Fruit fly (Drosophila melanogaster) whole organism, pupa: Measurements from ENCODE around the gene CG15570.

Experiments used
- CG10348 ChIP-seq: fragments of 200-800 bp; sonication (Bioruptor generic); IDR thresholded peaks from 2 replicates; pipeline ENCODE4 v1.3.6; 2022; ENCODE audit warnings: missing biosample characterization, missing genetic modification characterization
- CG12605 ChIP-seq: fragments of 200-800 bp; sonication (Bioruptor generic); IDR thresholded peaks from 2 replicates; pipeline ENCODE4 v1.3.6; 2022; ENCODE audit warnings: missing biosample characterization, missing genetic modification characterization
- CG13204 ChIP-seq: fragments of 200-800 bp; sonication (Bioruptor generic); optimal IDR thresholded peaks from 2 replicates; lab custom pipeline; 2018; ENCODE audit warnings: missing biosample characterization, mild to moderate bottlenecking, missing genetic modification characterization, moderate library complexity
- CG14655 ChIP-seq: fragments of 200-800 bp; sonication (Bioruptor generic); optimal IDR thresholded peaks from 3 replicates; lab custom pipeline; 2017; ENCODE audit warnings: mild to moderate bottlenecking, missing biosample characterization, missing genetic modification reagents, missing genetic modification characterization
- CG15710 ChIP-seq: fragments of 200-800 bp; sonication (Bioruptor generic); optimal IDR thresholded peaks from 2 replicates; lab custom pipeline; 2018; ENCODE audit warnings: missing biosample characterization, mild to moderate bottlenecking, missing genetic modification characterization, moderate library complexity
- CG17806 ChIP-seq: fragments of 200-800 bp; sonication (Bioruptor generic); optimal IDR thresholded peaks from 2 replicates; lab custom pipeline; 2018; ENCODE audit warnings: missing biosample characterization, mild to moderate bottlenecking, missing genetic modification characterization, moderate library complexity
- CG32121 ChIP-seq: fragments of 200-800 bp; sonication (Bioruptor generic); IDR thresholded peaks from 2 replicates; pipeline ENCODE4 v1.3.6; 2022; ENCODE audit warnings: missing biosample characterization, missing genetic modification characterization
- CG34367 ChIP-seq: fragments of 200-800 bp; sonication (Bioruptor generic); optimal IDR thresholded peaks from 2 replicates; lab custom pipeline; 2018; ENCODE audit warnings: missing biosample characterization, mild to moderate bottlenecking, missing genetic modification characterization
- CG4496 ChIP-seq: fragments of 200-800 bp; sonication (Bioruptor generic); IDR thresholded peaks from 3 replicates; pipeline ENCODE4 v1.3.6; 2022; ENCODE audit warnings: missing biosample characterization, missing genetic modification characterization
- CG8159 ChIP-seq: fragments of 200-800 bp; sonication (Bioruptor generic); optimal IDR thresholded peaks from 3 replicates; lab custom pipeline; 2018; ENCODE audit warnings: missing biosample characterization, mild to moderate bottlenecking, missing genetic modification characterization, moderate library complexity
- CG8301 ChIP-seq: fragments of 200-800 bp; sonication (Bioruptor generic); optimal IDR thresholded peaks from 2 replicates; lab custom pipeline; 2018; ENCODE audit warnings: missing biosample characterization, mild to moderate bottlenecking, missing genetic modification characterization
- CG9948 ChIP-seq: fragments of 200-800 bp; sonication (Bioruptor generic); optimal IDR thresholded peaks from 2 replicates; lab custom pipeline; 2018; ENCODE audit warnings: missing biosample characterization, mild to moderate bottlenecking, missing genetic modification characterization, moderate library complexity
- D1 ChIP-seq: fragments of 200-800 bp; sonication (Bioruptor generic); optimal IDR thresholded peaks from 2 replicates; lab custom pipeline; 2018; ENCODE audit warnings: missing biosample characterization, mild to moderate bottlenecking, missing genetic modification characterization, moderate library complexity
- EcR ChIP-seq: fragments of 200-800 bp; sonication (Bioruptor generic); optimal IDR thresholded peaks from 3 replicates; lab custom pipeline; 2019; ENCODE audit warnings: missing biosample characterization, missing genetic modification characterization, mild to moderate bottlenecking, moderate library complexity, missing genetic modification reagents
- Ets98B ChIP-seq: fragments of 200-800 bp; sonication (Bioruptor generic); IDR thresholded peaks from 2 replicates; pipeline ENCODE4 v1.3.6; 2022; ENCODE audit warnings: missing biosample characterization, missing genetic modification characterization
- Pif1A ChIP-seq: fragments of 200-800 bp; sonication (Bioruptor generic); optimal IDR thresholded peaks from 3 replicates; lab custom pipeline; 2016; ENCODE audit warnings: missing biosample characterization, missing genetic modification characterization
- Pif1B ChIP-seq: fragments of 200-800 bp; sonication (Bioruptor generic); optimal IDR thresholded peaks from 3 replicates; lab custom pipeline; 2016; ENCODE audit warnings: missing biosample characterization, missing genetic modification characterization
- Snoo ChIP-seq: fragments of 200-800 bp; sonication (Bioruptor generic); optimal IDR thresholded peaks from 3 replicates; lab custom pipeline; 2017; ENCODE audit warnings: missing biosample characterization, mild to moderate bottlenecking, missing genetic modification characterization, inconsistent platforms
- fd96Ca ChIP-seq: fragments of 200-800 bp; sonication (Bioruptor generic); IDR thresholded peaks from 3 replicates; pipeline ENCODE4 v1.3.6; 2022; ENCODE audit warnings: missing biosample characterization, missing genetic modification characterization
- gl ChIP-seq: fragments of 200-800 bp; sonication (Bioruptor generic); optimal IDR thresholded peaks from 2 replicates; lab custom pipeline; 2018; ENCODE audit warnings: missing biosample characterization, mild to moderate bottlenecking, missing genetic modification characterization
- rn ChIP-seq: fragments of 200-800 bp; sonication (Bioruptor generic); IDR thresholded peaks from 2 replicates; pipeline ENCODE4 v1.3.6; 2022; ENCODE audit warnings: missing biosample characterization, missing genetic modification characterization

The CG15570 gene

dm6 chrX:4200612-4201011 is 17.4 kb upstream of the CG15570 start:
- TF ChIP-seq CG34367 (tag; lab: Kevin White, UChicago) = peak; percentile 40
- peak; percentile 34 for TF ChIP-seq CG8159
- TF ChIP-seq CG13204 (GFP tag; lab: Kevin White, UChicago) = peak; percentile 66
- TF ChIP-seq Pif1B = no peak
- TF ChIP-seq gl (tag; lab: Kevin White, UChicago) = peak; percentile 36
- no peak for TF ChIP-seq fd96Ca
- TF ChIP-seq CG9948 (tag; lab: Kevin White, UChicago) = peak; percentile 35
- TF ChIP-seq D1 (tag; lab: Kevin White, UChicago) = no peak
- peak; percentile 49 for TF ChIP-seq CG15710 (tag; lab: Kevin White, UChicago)
- TF ChIP-seq CG17806 (tag; lab: Kevin White, UChicago) = peak; percentile 17
- TF ChIP-seq CG32121 (GFP tag; lab: Robert Waterston, UW) = no peak
- TF ChIP-seq EcR (GFP tag; lab: Kevin White, UChicago) = peak; percentile 68
- TF ChIP-seq, all 21 proteins: peak for 8

dm6 chrX:4202235-4202794 is 15.7 kb upstream of the CG15570 start:
- TF ChIP-seq CG4496 (GFP tag; lab: Robert Waterston, UW) (no peak), Pif1B (no peak), CG10348 (no peak), rn (GFP tag; lab: Robert Waterston, UW) (no peak), Snoo (tag; lab: Kevin White, UChicago) (no peak), CG12605 (GFP tag; lab: Robert Waterston, UW) (no peak)

- TF ChIP-seq Pif1A (GFP tag; lab: Kevin White, UChicago) = no peak
- TF ChIP-seq CG15710 (tag; lab: Kevin White, UChicago) = peak; percentile 27
- peak; percentile 18 for TF ChIP-seq CG13204 (GFP tag; lab: Kevin White, UChicago)
- TF ChIP-seq gl (tag; lab: Kevin White, UChicago) = no peak
- peak; percentile 27 for TF ChIP-seq CG8159
- TF ChIP-seq Snoo (tag; lab: Kevin White, UChicago) = no peak
- TF ChIP-seq CG8301 (tag; lab: Kevin White, UChicago) = no peak
- peak; percentile 44; the same call in 1 of the 2 replicates for TF ChIP-seq Ets98B (GFP tag; lab: Robert Waterston, UW)
- TF ChIP-seq CG4496 (GFP tag; lab: Robert Waterston, UW) = peak; percentile 70; the same call in 2 of the 3 replicates
- peak; percentile 11 for TF ChIP-seq CG17806 (tag; lab: Kevin White, UChicago)
- peak; percentile 25 for TF ChIP-seq EcR (GFP tag; lab: Kevin White, UChicago)
- TF ChIP-seq CG9948 (tag; lab: Kevin White, UChicago) = peak; percentile 12
- no peak for TF ChIP-seq D1 (tag; lab: Kevin White, UChicago)
- no peak for TF ChIP-seq Pif1B
- TF ChIP-seq CG34367 (tag; lab: Kevin White, UChicago) = peak; percentile 9
- TF ChIP-seq CG14655 (GFP tag; lab: Kevin White, UChicago) = peak; percentile 33
- TF ChIP-seq fd96Ca = peak; percentile 42; the same call in 1 of the 3 replicates
- no peak for TF ChIP-seq CG32121 (GFP tag; lab: Robert Waterston, UW)
- peak; percentile 39; the same call in 1 of the 2 replicates for TF ChIP-seq CG12605 (GFP tag; lab: Robert Waterston, UW)
- TF ChIP-seq rn (GFP tag; lab: Robert Waterston, UW) = no peak
- no peak for TF ChIP-seq CG10348
- TF ChIP-seq, all 21 proteins: peak for 12
Observed at dm6 chrX:4203713-4204447, 14.1 kb upstream of the CG15570 start.

dm6 chrX:4205346-4206178 is 12.4 kb upstream of the CG15570 start, which contains the start of gene Fas2:
Gene Fas2, minus strand, starts transcription at chrX:4206093.
- TF ChIP-seq CG8301 (tag; lab: Kevin White, UChicago) = peak; percentile 51
- peak; percentile 60 for TF ChIP-seq CG14655 (GFP tag; lab: Kevin White, UChicago)
- 0 out of 2 replicates have a peak, but pooled peaks have one; percentile 7 for TF ChIP-seq rn (GFP tag; lab: Robert Waterston, UW)
- peak; percentile 7 for TF ChIP-seq CG8159
- TF ChIP-seq CG4496 (GFP tag; lab: Robert Waterston, UW) = peak; percentile 68; the same call in 2 of the 3 replicates
- TF ChIP-seq CG32121 (GFP tag; lab: Robert Waterston, UW) = peak; percentile 70
- TF ChIP-seq D1 (tag; lab: Kevin White, UChicago) = no peak
- TF ChIP-seq fd96Ca = peak; percentile 87
- TF ChIP-seq Ets98B (GFP tag; lab: Robert Waterston, UW) = peak; percentile 59
- peak; percentile 31 for TF ChIP-seq CG15710 (tag; lab: Kevin White, UChicago)
- peak; percentile 67 for TF ChIP-seq Snoo (tag; lab: Kevin White, UChicago)
- no peak for TF ChIP-seq gl (tag; lab: Kevin White, UChicago)
- peak; percentile 75 for TF ChIP-seq Pif1B
- TF ChIP-seq CG12605 (GFP tag; lab: Robert Waterston, UW) = peak; percentile 47; the same call in 1 of the 2 replicates
- peak; percentile 11 for TF ChIP-seq CG17806 (tag; lab: Kevin White, UChicago)
- no peak for TF ChIP-seq CG10348
- no peak for TF ChIP-seq CG34367 (tag; lab: Kevin White, UChicago)
- TF ChIP-seq Pif1A (GFP tag; lab: Kevin White, UChicago) = peak; percentile 37
- TF ChIP-seq CG13204 (GFP tag; lab: Kevin White, UChicago) = peak; percentile 56
- peak; percentile 3 for TF ChIP-seq EcR (GFP tag; lab: Kevin White, UChicago)
- peak; percentile 33 for TF ChIP-seq CG9948 (tag; lab: Kevin White, UChicago)
